Worm (Caenorhabditis elegans) whole organism, early embryonic: ENCODE data around the gene rilp-1.
A peak's percentile ranks its signal among the peaks of the same experiment; 100 is the strongest.

ENCODE experiments used
- B0310.2 ChIP-seq: sonication (generic microtip); optimal IDR thresholded peaks from 2 replicates; lab custom pipeline; 2016; ENCODE audit warnings: mild to moderate bottlenecking, missing genetic modification characterization, missing compliant biosample characterization
- F13C5.2 ChIP-seq: sonication (generic microtip); optimal IDR thresholded peaks from 2 replicates; lab custom pipeline; 2017; ENCODE audit warnings: mild to moderate bottlenecking, missing genetic modification characterization, inconsistent platforms, missing compliant biosample characterization
- aly-1 ChIP-seq: sonication (generic microtip); optimal IDR thresholded peaks from 2 replicates; lab custom pipeline; 2016; ENCODE audit warnings: missing genetic modification characterization, missing compliant biosample characterization
- ama-1 ChIP-seq: fragments of 150-350 bp; optimal IDR thresholded peaks from 2 replicates; lab custom pipeline; 2014
- ceh-13 ChIP-seq: fragments of 200-800 bp; sonication (Bioruptor generic); optimal IDR thresholded peaks from 2 replicates; lab custom pipeline; 2018; ENCODE audit warnings: mild to moderate bottlenecking, missing genetic modification characterization, missing compliant biosample characterization
- ceh-36 ChIP-seq: sonication (generic microtip); optimal IDR thresholded peaks from 2 replicates; lab custom pipeline; 2016; ENCODE audit warnings: missing genetic modification characterization, inconsistent platforms, missing compliant biosample characterization
- ets-7 ChIP-seq: sonication (generic microtip); optimal IDR thresholded peaks from 2 replicates; lab custom pipeline; 2016; ENCODE audit warnings: missing genotype, missing genetic modification characterization, missing compliant biosample characterization
- flt-1 ChIP-seq: fragments of 200-800 bp; sonication (Bioruptor generic); IDR thresholded peaks from 2 replicates; pipeline ENCODE4 v1.3.6; 2022; ENCODE audit warnings: missing genetic modification characterization, missing compliant biosample characterization
- hmbx-1 ChIP-seq: sonication (generic microtip); optimal IDR thresholded peaks from 2 replicates; lab custom pipeline; 2016; ENCODE audit warnings: mild to moderate bottlenecking, missing genetic modification characterization, missing compliant biosample characterization
- hmg-4 ChIP-seq: fragments of 200-800 bp; sonication (Bioruptor generic); optimal IDR thresholded peaks from 2 replicates; lab custom pipeline; 2018; ENCODE audit warnings: mild to moderate bottlenecking, missing genetic modification characterization, missing compliant biosample characterization
- hnd-1 ChIP-seq: sonication (generic microtip); optimal IDR thresholded peaks from 2 replicates; lab custom pipeline; 2016; ENCODE audit warnings: missing genetic modification characterization, missing compliant biosample characterization
- pes-1 ChIP-seq: fragments of 200-800 bp; sonication (Bioruptor generic); IDR thresholded peaks from 2 replicates; pipeline ENCODE4 v1.3.6; 2022; ENCODE audit warnings: missing genetic modification reagents, missing genetic modification characterization, missing compliant biosample characterization
- scrt-1 ChIP-seq: fragments of 200-800 bp; sonication (Bioruptor generic); IDR thresholded peaks from 2 replicates; pipeline ENCODE4 v1.3.6; 2022; ENCODE audit warnings: missing genetic modification characterization, missing compliant biosample characterization
- sea-1 ChIP-seq: fragments of 200-800 bp; sonication (Bioruptor generic); conservative IDR thresholded peaks from 2 replicates; pipeline ENCODE4 v1.3.6; 2022; ENCODE audit warnings: missing genetic modification characterization, missing compliant biosample characterization
- tbx-11 ChIP-seq: fragments of 200-800 bp; sonication (Bioruptor generic); IDR thresholded peaks from 2 replicates; pipeline ENCODE4 v1.3.6; 2022; ENCODE audit warnings: missing genetic modification characterization, missing compliant biosample characterization
- tbx-37 ChIP-seq: fragments of 200-800 bp; sonication (Bioruptor generic); conservative IDR thresholded peaks from 2 replicates; pipeline ENCODE4 v1.3.6; 2022; ENCODE audit warnings: missing genetic modification reagents, missing genetic modification characterization, missing compliant biosample characterization
- tra-4 ChIP-seq: sonication (generic microtip); optimal IDR thresholded peaks from 2 replicates; lab custom pipeline; 2017; ENCODE audit warnings: missing genetic modification characterization, missing compliant biosample characterization

Gene rilp-1

ce11 chrIII:3649305-3649704, 13.4 kb downstream of the rilp-1 start:
- no peak for TF ChIP-seq ceh-36 (tag; lab: Kevin White, UChicago)
- TF ChIP-seq tbx-37 (GFP tag; lab: Robert Waterston, UW) = no peak

ce11 chrIII:3650266-3650665, 14.3 kb downstream of the rilp-1 start:
- TF ChIP-seq tra-4 = no peak
- TF ChIP-seq hmg-4 (GFP tag; lab: Kevin White, UChicago) = no peak
- TF ChIP-seq ets-7 (tag; lab: Kevin White, UChicago) = no peak
- no peak for TF ChIP-seq B0310.2 (tag; lab: Kevin White, UChicago)
- TF ChIP-seq aly-1 (tag; lab: Kevin White, UChicago) = no peak
- TF ChIP-seq F13C5.2 (tag; lab: Kevin White, UChicago) = no peak
- TF ChIP-seq ama-1 (lab: Kevin White, UChicago) = no peak
- TF ChIP-seq pes-1 (GFP tag; lab: Robert Waterston, UW) = no peak
- TF ChIP-seq tbx-37 (GFP tag; lab: Robert Waterston, UW) = no peak

DNA sequence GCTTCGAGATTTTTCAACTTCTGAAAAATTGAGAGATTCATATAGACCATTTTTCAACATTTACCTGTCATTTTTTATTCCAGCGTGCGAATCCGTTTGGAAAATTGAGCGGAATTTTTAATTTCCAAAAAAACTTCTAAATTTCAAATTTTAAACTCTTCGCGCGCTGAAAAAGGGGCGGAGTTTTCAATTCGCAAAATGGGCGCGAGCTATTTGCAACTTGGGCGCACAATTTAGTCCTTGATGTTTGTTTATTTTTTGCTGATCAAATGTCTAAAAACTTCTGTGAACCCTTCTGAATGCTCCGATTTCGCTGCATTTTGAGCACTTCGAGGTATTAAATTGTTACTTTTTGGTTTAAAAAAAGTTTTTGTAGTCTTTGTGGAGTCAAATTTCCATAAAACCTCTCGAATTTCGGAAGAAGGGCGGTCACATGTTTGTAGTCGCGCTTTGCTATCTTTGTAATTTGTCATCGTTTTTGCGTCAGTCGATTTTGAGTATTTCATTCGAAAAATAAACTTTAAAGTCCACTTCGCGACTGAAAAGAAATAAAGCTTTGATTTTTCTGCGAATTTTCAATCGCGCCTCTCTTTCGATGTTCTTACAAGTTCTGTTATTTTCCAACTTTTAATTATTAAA, 14.9 kb downstream of the rilp-1 start, which contains the start of the genes madf-8 and gsr-1:
Gene madf-8, minus strand, starts transcription at position 156 of the 639 bp plus-strand sequence.
Gene gsr-1, plus strand, starts transcription at position 231 of the 639 bp plus-strand sequence.
- TF ChIP-seq aly-1 (tag; lab: Kevin White, UChicago) = no peak
- TF ChIP-seq scrt-1 (GFP tag; lab: Robert Waterston, UW) = no peak
- no peak for TF ChIP-seq tbx-37 (GFP tag; lab: Robert Waterston, UW)
- TF ChIP-seq hmbx-1 (tag; lab: Kevin White, UChicago) = no peak
- TF ChIP-seq hmg-4 (GFP tag; lab: Kevin White, UChicago) = no peak
- no peak for TF ChIP-seq ets-7 (tag; lab: Kevin White, UChicago)
- no peak for TF ChIP-seq F13C5.2 (tag; lab: Kevin White, UChicago)
- TF ChIP-seq B0310.2 (tag; lab: Kevin White, UChicago) = no peak
- TF ChIP-seq sea-1 = no peak
- TF ChIP-seq pes-1 (GFP tag; lab: Robert Waterston, UW) = no peak
- no peak for TF ChIP-seq tbx-11 (GFP tag; lab: Robert Waterston, UW)
- TF ChIP-seq ama-1 (lab: Kevin White, UChicago) = no peak
- TF ChIP-seq flt-1 = no peak
- TF ChIP-seq ceh-13 (GFP tag; lab: Kevin White, UChicago) = no peak
- TF ChIP-seq tra-4 = no peak
- no peak for TF ChIP-seq ceh-36 (tag; lab: Kevin White, UChicago)
- TF ChIP-seq hnd-1 (tag; lab: Kevin White, UChicago) = no peak

- TF ChIP-seq aly-1 (tag; lab: Kevin White, UChicago) (no peak), sea-1 (no peak), F13C5.2 (tag; lab: Kevin White, UChicago) (no peak), ceh-13 (GFP tag; lab: Kevin White, UChicago) (no peak), tbx-11 (GFP tag; lab: Robert Waterston, UW) (no peak), scrt-1 (GFP tag; lab: Robert Waterston, UW) (no peak), tra-4 (no peak), pes-1 (GFP tag; lab: Robert Waterston, UW) (no peak), flt-1 (no peak), ets-7 (tag; lab: Kevin White, UChicago) (no peak), hnd-1 (tag; lab: Kevin White, UChicago) (no peak), ama-1 (lab: Kevin White, UChicago) (no peak), hmg-4 (GFP tag; lab: Kevin White, UChicago) (no peak)
Measured at ce11 chrIII:3652427-3652826, 16.5 kb downstream of the rilp-1 start.

- TF ChIP-seq pes-1 (GFP tag; lab: Robert Waterston, UW) = no peak
- no peak for TF ChIP-seq sea-1
- no peak for TF ChIP-seq ama-1 (lab: Kevin White, UChicago)
- TF ChIP-seq ceh-36 (tag; lab: Kevin White, UChicago) = no peak
- no peak for TF ChIP-seq tra-4
- TF ChIP-seq ets-7 (tag; lab: Kevin White, UChicago) = no peak
- TF ChIP-seq tbx-11 (GFP tag; lab: Robert Waterston, UW) = no peak
- no peak for TF ChIP-seq hmg-4 (GFP tag; lab: Kevin White, UChicago)
- TF ChIP-seq B0310.2 (tag; lab: Kevin White, UChicago) = no peak
- TF ChIP-seq hnd-1 (tag; lab: Kevin White, UChicago) = no peak
Measured at ce11 chrIII:3652964-3653363, 17.0 kb downstream of the rilp-1 start.

ce11 chrIII:3657479-3657878, 21.5 kb downstream of the rilp-1 start, which contains the start of gene C46F11.5:
C46F11.5 (minus strand) TSS chrIII:3657606.
- TF ChIP-seq F13C5.2 (tag; lab: Kevin White, UChicago) = no peak
- no peak for TF ChIP-seq hnd-1 (tag; lab: Kevin White, UChicago)
- TF ChIP-seq ceh-36 (tag; lab: Kevin White, UChicago) = no peak
- no peak for TF ChIP-seq aly-1 (tag; lab: Kevin White, UChicago)
- no peak for TF ChIP-seq hmbx-1 (tag; lab: Kevin White, UChicago)
- no peak for TF ChIP-seq tra-4
- TF ChIP-seq ceh-13 (GFP tag; lab: Kevin White, UChicago) = no peak
- TF ChIP-seq scrt-1 (GFP tag; lab: Robert Waterston, UW) = no peak
- no peak for TF ChIP-seq B0310.2 (tag; lab: Kevin White, UChicago)
- TF ChIP-seq ets-7 (tag; lab: Kevin White, UChicago) = no peak
- no peak for TF ChIP-seq flt-1
- TF ChIP-seq tbx-37 (GFP tag; lab: Robert Waterston, UW) = no peak

DNA sequence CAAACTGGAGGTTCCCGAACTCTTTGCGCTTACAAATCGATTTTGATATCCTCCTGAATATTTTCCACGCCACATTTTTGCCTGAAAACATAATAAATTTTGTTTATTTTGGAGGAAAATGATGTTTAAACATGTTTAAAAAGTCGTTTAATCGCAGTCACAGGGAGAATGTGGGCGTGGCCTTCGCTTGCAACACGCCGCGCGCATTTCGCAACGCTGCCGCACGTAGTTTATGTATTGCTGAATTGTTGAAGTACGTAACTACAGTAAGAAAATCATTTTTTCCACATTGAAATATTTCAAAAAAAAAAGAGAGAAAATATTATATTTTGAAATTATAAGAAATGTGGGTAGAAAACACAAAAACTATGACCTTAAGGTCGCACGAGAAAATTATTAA, 28.3 kb downstream of the rilp-1 start, which contains the start of gene C46F11.4:
Gene C46F11.4, minus strand, starts transcription at position 81 of the 400 bp plus-strand sequence.
- peak; percentile 76 for TF ChIP-seq B0310.2 (tag; lab: Kevin White, UChicago)
- peak; percentile 86 for TF ChIP-seq ceh-36 (tag; lab: Kevin White, UChicago)
- TF ChIP-seq scrt-1 (GFP tag; lab: Robert Waterston, UW) = peak; percentile 87
- peak; percentile 85 for TF ChIP-seq flt-1
- TF ChIP-seq hmg-4 (GFP tag; lab: Kevin White, UChicago) = peak; percentile 91
- peak; percentile 86 for TF ChIP-seq tbx-11 (GFP tag; lab: Robert Waterston, UW)
- peak; percentile 62 for TF ChIP-seq ets-7 (tag; lab: Kevin White, UChicago)
- TF ChIP-seq pes-1 (GFP tag; lab: Robert Waterston, UW) = peak; percentile 89
- peak; percentile 36 for TF ChIP-seq tra-4
- TF ChIP-seq sea-1 = peak; percentile 93
- TF ChIP-seq ceh-13 (GFP tag; lab: Kevin White, UChicago) = peak; percentile 86
- peak; percentile 76 for TF ChIP-seq hnd-1 (tag; lab: Kevin White, UChicago)
- TF ChIP-seq aly-1 (tag; lab: Kevin White, UChicago) = peak; percentile 51
- peak; percentile 84 for TF ChIP-seq tbx-37 (GFP tag; lab: Robert Waterston, UW)
- peak; percentile 59 for TF ChIP-seq hmbx-1 (tag; lab: Kevin White, UChicago)
- TF ChIP-seq ama-1 (lab: Kevin White, UChicago) = no peak
- peak; percentile 92 for TF ChIP-seq F13C5.2 (tag; lab: Kevin White, UChicago)
